Worm (Caenorhabditis elegans) whole organism, young adult: ENCODE results near the gene hrpu-1.

Experiments
- B0019.2 ChIP-seq: fragments of 200-800 bp; sonication (Bioruptor generic); conservative IDR thresholded peaks from 2 replicates; pipeline ENCODE4 v1.3.6; 2022; ENCODE audit warnings: missing genetic modification reagents, missing genetic modification characterization, missing compliant biosample characterization
- D2030.7 ChIP-seq: fragments of 200-800 bp; sonication (Bioruptor generic); IDR thresholded peaks from 2 replicates; pipeline ENCODE4 v1.3.6; 2022; ENCODE audit warnings: missing genetic modification reagents, missing genetic modification characterization, missing compliant biosample characterization
- F49E8.2 ChIP-seq: sonication (generic microtip); optimal IDR thresholded peaks from 3 replicates; lab custom pipeline; 2017; ENCODE audit warnings: missing genetic modification characterization, mild to moderate bottlenecking, missing compliant biosample characterization, antibody characterized with exemption, moderate library complexity; ENCODE audit not compliant: insufficient read depth
- F52B5.7 ChIP-seq: sonication (generic microtip); optimal IDR thresholded peaks from 2 replicates; lab custom pipeline; 2016; ENCODE audit warnings: mild to moderate bottlenecking, missing genetic modification characterization, missing compliant biosample characterization
- F55B11.4 ChIP-seq: sonication (generic microtip); optimal IDR thresholded peaks from 2 replicates; lab custom pipeline; 2016; ENCODE audit warnings: missing compliant biosample characterization, missing genetic modification characterization, borderline replicate concordance; ENCODE audit not compliant: insufficient read depth
- K12H6.12 ChIP-seq: fragments of 200-800 bp; sonication (Bioruptor generic); optimal IDR thresholded peaks from 2 replicates; lab custom pipeline; 2018; ENCODE audit warnings: mild to moderate bottlenecking, missing genetic modification characterization, missing compliant biosample characterization
- Y53G8AR.9 ChIP-seq: fragments of 200-800 bp; sonication (Bioruptor generic); conservative IDR thresholded peaks from 2 replicates; pipeline ENCODE4 v1.3.6; 2022; ENCODE audit warnings: missing genetic modification reagents, missing genetic modification characterization, missing compliant biosample characterization
- Y79H2A.3 ChIP-seq: fragments of 200-800 bp; sonication (Bioruptor generic); conservative IDR thresholded peaks from 2 replicates; pipeline ENCODE4 v1.3.6; 2022; ENCODE audit warnings: missing genetic modification reagents, missing genetic modification characterization, missing compliant biosample characterization
- Y95B8A.8 ChIP-seq: fragments of 200-800 bp; sonication (Bioruptor generic); IDR thresholded peaks from 2 replicates; pipeline ENCODE4 v1.3.6; 2022; ENCODE audit warnings: missing genetic modification reagents, missing genetic modification characterization, missing compliant biosample characterization
- ZK185.1 ChIP-seq: sonication (generic microtip); optimal IDR thresholded peaks from 2 replicates; lab custom pipeline; 2016; ENCODE audit warnings: mild to moderate bottlenecking, missing genetic modification characterization, missing compliant biosample characterization; ENCODE audit not compliant: poor library complexity, severe bottlenecking
- ama-1 ChIP-seq, 3 experiments: fragments of 150-350 bp in 1 of 3; sonication (generic microtip) in 2 of 3; optimal IDR thresholded peaks; 2 replicates each; lab custom pipeline; 2014 to 2018; ENCODE audit warnings: missing biosample characterization in 2 of 3, missing genetic modification characterization in 2 of 3, missing genetic modification reagents in 2 of 3
- atf-7 ChIP-seq: sonication (generic microtip); optimal IDR thresholded peaks from 2 replicates; lab custom pipeline; 2017; ENCODE audit warnings: mild to moderate bottlenecking, missing genetic modification characterization, missing compliant biosample characterization
- attf-3 ChIP-seq: fragments of 200-800 bp; sonication (Bioruptor generic); conservative IDR thresholded peaks from 2 replicates; pipeline ENCODE4 v1.3.6; 2022; ENCODE audit warnings: missing genetic modification reagents, missing genetic modification characterization, missing compliant biosample characterization
- attf-5 ChIP-seq: fragments of 200-800 bp; sonication (Bioruptor generic); optimal IDR thresholded peaks from 2 replicates; lab custom pipeline; 2018; ENCODE audit warnings: mild to moderate bottlenecking, missing genetic modification characterization, missing compliant biosample characterization
- bed-2 ChIP-seq: fragments of 200-800 bp; sonication (Bioruptor generic); IDR thresholded peaks from 2 replicates; pipeline ENCODE4 v1.3.6; 2022; ENCODE audit warnings: missing genetic modification reagents, missing genetic modification characterization, missing compliant biosample characterization
- cebp-1 ChIP-seq, 2 experiments: fragments of 200-800 bp in 1 of 2; sonication (Bioruptor generic) in 1 of 2; sonication (generic microtip) in 1 of 2; IDR thresholded peaks in 1 of 2; optimal IDR thresholded peaks in 1 of 2; 2 replicates each; pipeline versions ENCODE4 v1.3.6 to Lab custom; 2017 to 2022; ENCODE audit warnings: missing compliant biosample characterization in 2 of 2, missing genetic modification characterization in 2 of 2, mild to moderate bottlenecking in 1 of 2, missing genetic modification reagents in 1 of 2, moderate library complexity in 1 of 2
- cebp-2 ChIP-seq: fragments of 200-800 bp; sonication (Bioruptor generic); IDR thresholded peaks from 2 replicates; pipeline ENCODE4 v1.3.6; 2022; ENCODE audit warnings: missing genetic modification characterization, missing compliant biosample characterization
- ceh-79 ChIP-seq: sonication (generic microtip); optimal IDR thresholded peaks from 2 replicates; lab custom pipeline; 2017; ENCODE audit warnings: mild to moderate bottlenecking, missing genetic modification characterization, missing compliant biosample characterization
- chd-7 ChIP-seq: sonication (generic microtip); optimal IDR thresholded peaks from 2 replicates; lab custom pipeline; 2016; ENCODE audit warnings: mild to moderate bottlenecking, missing genetic modification characterization, moderate library complexity, missing compliant biosample characterization
- dox-1 ChIP-seq: fragments of 200-800 bp; sonication (Bioruptor generic); IDR thresholded peaks from 2 replicates; pipeline ENCODE4 v1.3.6; 2022; ENCODE audit warnings: missing genetic modification reagents, missing genetic modification characterization, missing compliant biosample characterization
- dpff-1 ChIP-seq: sonication (generic microtip); optimal IDR thresholded peaks from 2 replicates; lab custom pipeline; 2017; ENCODE audit warnings: mild to moderate bottlenecking, missing genetic modification characterization, missing compliant biosample characterization
- efl-1 ChIP-seq: fragments of 150-350 bp; optimal IDR thresholded peaks from 2 replicates; lab custom pipeline; 2014; ENCODE audit warnings: missing biosample characterization, missing genetic modification reagents, missing genetic modification characterization
- fkh-3 ChIP-seq: sonication (generic microtip); optimal IDR thresholded peaks from 2 replicates; lab custom pipeline; 2016; ENCODE audit warnings: mild to moderate bottlenecking, missing genetic modification characterization, missing compliant biosample characterization
- him-1 ChIP-seq: sonication (generic microtip); optimal IDR thresholded peaks from 2 replicates; lab custom pipeline; 2016; ENCODE audit warnings: missing genotype, missing genetic modification reagents, missing genetic modification characterization, missing compliant biosample characterization
- hlh-12 ChIP-seq: sonication (generic microtip); optimal IDR thresholded peaks from 2 replicates; lab custom pipeline; 2016; ENCODE audit warnings: missing genetic modification characterization, missing compliant biosample characterization
- hmg-1.2 ChIP-seq: fragments of 200-800 bp; sonication (Bioruptor generic); IDR thresholded peaks from 2 replicates; pipeline ENCODE4 v1.3.6; 2022; ENCODE audit warnings: missing genetic modification reagents, missing genetic modification characterization, missing compliant biosample characterization
- hrde-1 ChIP-seq: sonication (generic microtip); optimal IDR thresholded peaks from 2 replicates; lab custom pipeline; 2016; ENCODE audit warnings: missing genetic modification characterization, mild to moderate bottlenecking, missing compliant biosample characterization, moderate library complexity, missing genotype, missing genetic modification reagents, borderline replicate concordance
- hsf-1 ChIP-seq: fragments of 200-800 bp; sonication (Bioruptor generic); IDR thresholded peaks from 2 replicates; pipeline ENCODE4 v1.3.6; 2022; ENCODE audit warnings: missing genetic modification reagents, missing genetic modification characterization, missing compliant biosample characterization
- lin-40 ChIP-seq: sonication (generic microtip); optimal IDR thresholded peaks from 2 replicates; lab custom pipeline; 2016; ENCODE audit warnings: missing genetic modification characterization, mild to moderate bottlenecking, missing compliant biosample characterization, missing genotype, missing genetic modification reagents
- lin-54 ChIP-seq: fragments of 200-800 bp; sonication (Bioruptor generic); optimal IDR thresholded peaks from 2 replicates; lab custom pipeline; 2018; ENCODE audit warnings: mild to moderate bottlenecking, missing genetic modification characterization, missing compliant biosample characterization
- madf-6 ChIP-seq: fragments of 200-800 bp; sonication (Bioruptor generic); IDR thresholded peaks from 2 replicates; pipeline ENCODE4 v1.3.6; 2022; ENCODE audit warnings: missing genetic modification reagents, missing genetic modification characterization, missing compliant biosample characterization
- mcd-1 ChIP-seq: fragments of 200-800 bp; sonication (Bioruptor generic); IDR thresholded peaks from 2 replicates; pipeline ENCODE4 v1.3.6; 2022; ENCODE audit warnings: missing genetic modification reagents, missing genetic modification characterization, missing compliant biosample characterization
- pbrm-1 ChIP-seq: fragments of 200-800 bp; sonication (Bioruptor generic); IDR thresholded peaks from 2 replicates; pipeline ENCODE4 v1.3.6; 2022; ENCODE audit warnings: missing genetic modification reagents, missing genetic modification characterization, missing compliant biosample characterization
- repo-1 ChIP-seq: sonication (generic microtip); optimal IDR thresholded peaks from 2 replicates; lab custom pipeline; 2017; ENCODE audit warnings: mild to moderate bottlenecking, missing genetic modification characterization, missing compliant biosample characterization
- snpc-4 ChIP-seq, 5 experiments: fragments of 150-350 bp in 1 of 5; sonication (generic microtip) in 4 of 5; optimal IDR thresholded peaks; 2 replicates each; lab custom pipeline; 2014 to 2018; ENCODE audit warnings: missing genetic modification characterization in 5 of 5, missing biosample characterization in 3 of 5, antibody characterized with exemption in 2 of 5, mild to moderate bottlenecking in 2 of 5, missing compliant biosample characterization in 2 of 5, missing genotype in 2 of 5, moderate library complexity in 2 of 5, missing genetic modification reagents in 1 of 5
- somi-1 ChIP-seq: fragments of 200-800 bp; sonication (Bioruptor generic); optimal IDR thresholded peaks from 2 replicates; lab custom pipeline; 2018; ENCODE audit warnings: mild to moderate bottlenecking, missing genetic modification characterization, missing compliant biosample characterization
- sptf-2 ChIP-seq: fragments of 200-800 bp; sonication (Bioruptor generic); optimal IDR thresholded peaks from 2 replicates; lab custom pipeline; 2018; ENCODE audit warnings: mild to moderate bottlenecking, missing genetic modification characterization, missing compliant biosample characterization
- tbp1 ChIP-seq: fragments of 200-800 bp; sonication (Bioruptor generic); optimal IDR thresholded peaks from 2 replicates; lab custom pipeline; 2018; ENCODE audit warnings: mild to moderate bottlenecking, missing genetic modification characterization, missing compliant biosample characterization
- unc-130 ChIP-seq: sonication (generic microtip); optimal IDR thresholded peaks from 2 replicates; lab custom pipeline; 2016; ENCODE audit warnings: missing genetic modification reagents, missing genetic modification characterization, missing compliant biosample characterization
- xnd-1 ChIP-seq: sonication (generic microtip); optimal IDR thresholded peaks from 2 replicates; lab custom pipeline; 2016; ENCODE audit warnings: missing genotype, missing genetic modification reagents, missing genetic modification characterization, missing compliant biosample characterization
- zfh-2 ChIP-seq: fragments of 200-800 bp; sonication (Bioruptor generic); conservative IDR thresholded peaks from 2 replicates; pipeline ENCODE4 v1.3.6; 2022; ENCODE audit warnings: missing genetic modification reagents, missing genetic modification characterization, missing compliant biosample characterization
- ztf-18 ChIP-seq: sonication (generic microtip); optimal IDR thresholded peaks from 2 replicates; lab custom pipeline; 2016; ENCODE audit warnings: missing genotype, mild to moderate bottlenecking, missing genetic modification characterization, missing compliant biosample characterization
- ztf-22 ChIP-seq: fragments of 200-800 bp; sonication (Bioruptor generic); optimal IDR thresholded peaks from 2 replicates; lab custom pipeline; 2018; ENCODE audit warnings: mild to moderate bottlenecking, missing genetic modification characterization, moderate library complexity, missing compliant biosample characterization
- ztf-25 ChIP-seq: fragments of 200-800 bp; sonication (Bioruptor generic); IDR thresholded peaks from 2 replicates; pipeline ENCODE4 v1.3.6; 2022; ENCODE audit warnings: missing genetic modification reagents, missing genetic modification characterization, missing compliant biosample characterization
- ztf-26 ChIP-seq: sonication (generic microtip); optimal IDR thresholded peaks from 2 replicates; lab custom pipeline; 2017; ENCODE audit warnings: missing genetic modification characterization, missing compliant biosample characterization
- ztf-28 ChIP-seq: fragments of 200-800 bp; sonication (Bioruptor generic); IDR thresholded peaks from 2 replicates; pipeline ENCODE4 v1.3.6; 2022; ENCODE audit warnings: missing genetic modification reagents, missing genetic modification characterization, missing compliant biosample characterization

The hrpu-1 gene

ce11 chrIV:15039477-15039876, at the start of gene hrpu-1:
hrpu-1 (plus strand) TSS chrIV:15039616.
- peak; percentile 70 for TF ChIP-seq tbp1 (GFP tag; lab: Kevin White, UChicago)
- TF ChIP-seq snpc-4 (GFP tag; optimal IDR thresholded peaks at IDR 0.05; lab: Kevin White, UChicago), result peak; percentile 79
- TF ChIP-seq snpc-4 (tag; optimal IDR thresholded peaks at IDR 0.05; lab: Kevin White, UChicago), result peak; percentile 75 to 96 (median 87)
- TF ChIP-seq madf-6 (GFP tag; lab: Robert Waterston, UW), result peak; percentile 84
- peak; percentile 97 for TF ChIP-seq lin-54 (GFP tag; lab: Kevin White, UChicago)
- TF ChIP-seq hrde-1 (tag; lab: Kevin White, UChicago), result peak; percentile 41
- no peak for TF ChIP-seq ztf-22
- peak; percentile 84 for TF ChIP-seq attf-5 (GFP tag; lab: Kevin White, UChicago)
- no peak for TF ChIP-seq ztf-28 (GFP tag; lab: Robert Waterston, UW)
- peak; percentile 86 for TF ChIP-seq pbrm-1 (GFP tag; lab: Robert Waterston, UW)
- TF ChIP-seq repo-1 (tag; lab: Kevin White, UChicago), result peak; percentile 74
- TF ChIP-seq ztf-26 (tag; lab: Kevin White, UChicago), result peak; percentile 20
- TF ChIP-seq dpff-1 (tag; lab: Kevin White, UChicago), result no peak
- peak; percentile 76 for TF ChIP-seq D2030.7
- peak; percentile 62 for TF ChIP-seq ZK185.1 (tag; lab: Kevin White, UChicago)
- TF ChIP-seq ztf-18 (tag; lab: Kevin White, UChicago), result peak; percentile 100
- peak; percentile 90 for TF ChIP-seq F49E8.2 (tag; lab: Kevin White, UChicago)
- TF ChIP-seq hlh-12 (tag; lab: Kevin White, UChicago), result no peak
- TF ChIP-seq unc-130, result peak; percentile 67
- peak; percentile 81 for TF ChIP-seq lin-40
- TF ChIP-seq sptf-2 (GFP tag; lab: Kevin White, UChicago), result no peak
- peak; percentile 40 for TF ChIP-seq atf-7 (tag; lab: Kevin White, UChicago)
- TF ChIP-seq somi-1, result no peak
- no peak; the same call in 1 of the 2 replicates for TF ChIP-seq B0019.2 (GFP tag; lab: Robert Waterston, UW)
- peak; percentile 89; the same call in 1 of the 2 replicates for TF ChIP-seq Y53G8AR.9 (GFP tag; lab: Robert Waterston, UW)
- no peak for TF ChIP-seq zfh-2
- no peak for TF ChIP-seq ztf-25
- peak; percentile 88 for TF ChIP-seq efl-1 (GFP tag; lab: Kevin White, UChicago)
- TF ChIP-seq cebp-2 (GFP tag; lab: Robert Waterston, UW), result peak; percentile 96; the same call in 1 of the 2 replicates
- no peak for TF ChIP-seq ama-1 (optimal IDR thresholded peaks at IDR 0.05; lab: Kevin White, UChicago)
- TF ChIP-seq ama-1 (GFP tag; optimal IDR thresholded peaks at IDR 0.05; lab: Kevin White, UChicago), result peak in 1 of 2 experiments; percentile 39
- TF ChIP-seq hmg-1.2 (GFP tag; lab: Robert Waterston, UW), result peak; percentile 56
- no peak for TF ChIP-seq chd-7 (tag; lab: Kevin White, UChicago)
- TF ChIP-seq cebp-1 (GFP tag; IDR thresholded peaks at IDR 0.05; lab: Robert Waterston, UW), result peak; percentile 39; the same call in 1 of the 2 replicates
- peak; percentile 79 for TF ChIP-seq cebp-1 (tag; optimal IDR thresholded peaks at IDR 0.05; lab: Kevin White, UChicago)
- peak; percentile 71 for TF ChIP-seq hsf-1 (GFP tag; lab: Robert Waterston, UW)
- no peak for TF ChIP-seq ceh-79 (tag; lab: Kevin White, UChicago)
- no peak for TF ChIP-seq Y95B8A.8 (GFP tag; lab: Robert Waterston, UW)
- no peak for TF ChIP-seq fkh-3 (tag; lab: Kevin White, UChicago)
- no peak for TF ChIP-seq bed-2 (GFP tag; lab: Robert Waterston, UW)
- TF ChIP-seq Y79H2A.3 (GFP tag; lab: Robert Waterston, UW), result 0 out of 2 replicates have a peak, but pooled peaks have one; percentile 38
- TF ChIP-seq F55B11.4 (tag; lab: Kevin White, UChicago), result no peak
- TF ChIP-seq attf-3 (GFP tag; lab: Robert Waterston, UW), result peak; percentile 71; the same call in 1 of the 2 replicates
- peak; percentile 50 for TF ChIP-seq K12H6.12 (tag; lab: Kevin White, UChicago)
- no peak for TF ChIP-seq F52B5.7 (tag; lab: Kevin White, UChicago)
- peak; percentile 94 for TF ChIP-seq dox-1 (GFP tag; lab: Robert Waterston, UW)
- peak; percentile 59 for TF ChIP-seq xnd-1 (tag; lab: Kevin White, UChicago)
- peak; percentile 87 for TF ChIP-seq mcd-1
- TF ChIP-seq him-1 (tag; lab: Kevin White, UChicago), result peak; percentile 59
